Worm (Caenorhabditis elegans) whole organism, L3 larva: ENCODE measurements around the gene vps-52.

Experiments
- ceh-16 ChIP-seq: sonication (generic microtip); optimal IDR thresholded peaks from 2 replicates; lab custom pipeline; 2017; ENCODE audit warnings: missing biosample characterization, missing genetic modification characterization
- fos-1 ChIP-seq: fragments of 150-350 bp; optimal IDR thresholded peaks from 2 replicates; lab custom pipeline; 2014; ENCODE audit warnings: missing biosample characterization, missing genetic modification characterization
- nhr-28 ChIP-seq: fragments of 150-350 bp; optimal IDR thresholded peaks from 2 replicates; lab custom pipeline; 2014; ENCODE audit warnings: missing biosample characterization, missing genetic modification characterization
- nhr-76 ChIP-seq: fragments of 150-350 bp; sonication (generic microtip); optimal IDR thresholded peaks from 5 replicates; lab custom pipeline; 2014; ENCODE audit warnings: missing biosample characterization, missing genetic modification characterization

ce11 chrX:7536869-7537268 lies 28.3 kb upstream of the vps-52 start:
- TF ChIP-seq nhr-28 (tag; lab: Kevin White, UChicago) (no peak), nhr-76 (tag; lab: Kevin White, UChicago) (no peak), fos-1 (tag; lab: Kevin White, UChicago) (no peak), ceh-16 (tag; lab: Kevin White, UChicago) (no peak)
